Worm (Caenorhabditis elegans): ENCODE data around the gene irld-50.

The irld-50 gene

ce11 chrII:2903748-2904147, 40.1 kb downstream of the irld-50 start:
- TF ChIP-seq aha-1 (tag) (peak; percentile 63), ceh-44 (GFP tag; IDR thresholded peaks at IDR 0.05) (no peak), set-16 (GFP tag; IDR thresholded peaks at IDR 0.05) (peak; percentile 96), pha-4 (GFP tag; IDR thresholded peaks at IDR 0.05) (peak; percentile 64; the same call in 1 of the 2 replicates), pha-4 (tag; optimal IDR thresholded peaks at IDR 0.05) (no peak)

DNA sequence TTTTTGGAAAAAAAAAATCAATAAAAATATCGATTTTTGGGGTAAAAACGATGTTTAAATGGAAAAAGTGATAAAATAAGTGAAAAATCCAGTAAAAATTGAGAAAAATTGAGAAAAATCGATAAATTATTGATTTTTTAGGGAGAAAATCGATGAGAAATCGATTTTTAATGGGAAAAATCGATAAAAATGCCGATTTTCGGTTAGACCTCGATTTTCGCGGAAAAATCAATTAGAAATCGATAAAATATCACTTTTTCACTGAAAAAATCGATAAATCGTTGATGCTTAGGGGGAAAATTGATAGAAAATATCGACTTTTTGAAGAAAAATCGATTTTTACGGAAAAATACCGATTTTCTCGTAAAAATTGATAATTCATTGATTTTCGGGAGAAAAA, 42.7 kb downstream of the irld-50 start:
- no peak for TF ChIP-seq mxl-2 (GFP tag; conservative IDR thresholded peaks at IDR 0.05)
- peak; percentile 92 for TF ChIP-seq ceh-28 (tag; optimal IDR thresholded peaks at IDR 0.05)

- TF ChIP-seq nhr-111 (GFP tag; optimal IDR thresholded peaks at IDR 0.05) (no peak), zag-1 (tag; optimal IDR thresholded peaks at IDR 0.05) (no peak), hmg-1.1 (GFP tag; IDR thresholded peaks at IDR 0.05) (no peak), jun-1 (tag; optimal IDR thresholded peaks at IDR 0.05) (no peak), daf-19 (GFP tag; conservative IDR thresholded peaks at IDR 0.05) (no peak), php-3 (GFP tag; IDR thresholded peaks at IDR 0.05) (no peak), vab-7 (GFP tag; IDR thresholded peaks at IDR 0.05) (no peak), ceh-44 (GFP tag; IDR thresholded peaks at IDR 0.05) (no peak), R02D3.7 (tag; optimal IDR thresholded peaks at IDR 0.05) (no peak), ceh-62 (tag; optimal IDR thresholded peaks at IDR 0.05) (no peak)
These were observed 43.6 kb downstream of the irld-50 start, which contains the start of gene ubc-26 for ce11 chrII:2900248-2900647. ubc-26 (minus strand) TSS chrII:2900348.

ce11 chrII:2894295-2894694, 49.6 kb downstream of the irld-50 start, which contains the start of gene sqv-2:
sqv-2 (minus strand) TSS chrII:2894395.
- TF ChIP-seq aha-1 (tag) (no peak), egl-43 (GFP tag; IDR thresholded peaks at IDR 0.05) (no peak), dmd-9 (GFP tag; IDR thresholded peaks at IDR 0.05) (no peak), unc-130 (GFP tag; optimal IDR thresholded peaks at IDR 0.05) (no peak), attf-4 (tag; optimal IDR thresholded peaks at IDR 0.05) (no peak), ceh-20 (GFP tag; IDR thresholded peaks at IDR 0.05) (no peak), spr-1 (tag; optimal IDR thresholded peaks at IDR 0.05) (no peak), F49E8.2 (tag; optimal IDR thresholded peaks at IDR 0.05; ENCODE audit: borderline replicate concordance) (no peak), dmd-6 (GFP tag; IDR thresholded peaks at IDR 0.05) (no peak)
